Worm (Caenorhabditis elegans): ENCODE data around the gene M01H9.4.

DNA sequence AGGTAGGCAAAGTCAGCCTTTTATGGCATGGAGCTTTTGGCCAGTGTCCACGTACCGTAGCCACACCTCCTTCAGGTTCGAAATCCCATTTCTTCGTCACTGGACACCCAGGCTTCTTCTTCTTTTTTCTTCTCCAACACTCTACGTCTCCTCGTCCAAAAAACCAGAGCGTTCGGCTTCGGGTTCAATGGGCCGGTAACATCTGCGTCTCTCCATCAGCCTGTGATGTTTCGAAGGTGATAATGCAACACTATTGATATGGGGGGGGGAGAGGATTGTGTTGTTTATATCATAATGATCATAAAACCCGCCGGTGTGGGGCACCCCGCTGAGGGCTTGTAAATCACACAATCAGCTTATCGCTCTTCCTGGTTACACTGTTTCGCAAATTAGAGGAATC lies 42.2 kb upstream of the M01H9.4 start, which contains the start of gene ZK180.6:
- no peak for TF ChIP-seq ets-4 (tag; optimal IDR thresholded peaks at IDR 0.05)
- TF ChIP-seq ahr-1 (tag; optimal IDR thresholded peaks at IDR 0.05): no peak
- no peak for TF ChIP-seq unc-55 (GFP tag; optimal IDR thresholded peaks at IDR 0.05)
- TF ChIP-seq hlh-30 (tag; optimal IDR thresholded peaks at IDR 0.05; ENCODE audit: insufficient read depth): no peak
- no peak for TF ChIP-seq pag-3 (tag; optimal IDR thresholded peaks at IDR 0.05; ENCODE audit: borderline replicate concordance)
- TF ChIP-seq pha-4 (tag; optimal IDR thresholded peaks at IDR 0.05): no peak

Data from whole organism, late embryonic.